Fruit fly (Drosophila melanogaster) Kc167 (cell line): ENCODE measurements around the gene fok.

Experiments
- Myc ChIP-seq: fragments of >200 bp; optimal IDR thresholded peaks from 2 replicates; lab custom pipeline; 2017; ENCODE audit warnings: missing external identifiers
- Sin3A ChIP-seq: fragments of >200 bp; optimal IDR thresholded peaks from 2 replicates; lab custom pipeline; 2018; ENCODE audit warnings: missing external identifiers
- h ChIP-seq: fragments of >200 bp; optimal IDR thresholded peaks from 3 replicates; lab custom pipeline; 2018; ENCODE audit warnings: missing external identifiers
- insv ChIP-seq: fragments of >200 bp; optimal IDR thresholded peaks from 3 replicates; lab custom pipeline; 2018; ENCODE audit warnings: missing external identifiers
- psq ChIP-seq: fragments of >200 bp; optimal IDR thresholded peaks from 2 replicates; lab custom pipeline; 2017; ENCODE audit warnings: missing external identifiers
- ttk ChIP-seq: sonication (Bioruptor generic); optimal IDR thresholded peaks from 2 replicates; lab custom pipeline; 2017; ENCODE audit warnings: missing external identifiers

Gene fok

DNA sequence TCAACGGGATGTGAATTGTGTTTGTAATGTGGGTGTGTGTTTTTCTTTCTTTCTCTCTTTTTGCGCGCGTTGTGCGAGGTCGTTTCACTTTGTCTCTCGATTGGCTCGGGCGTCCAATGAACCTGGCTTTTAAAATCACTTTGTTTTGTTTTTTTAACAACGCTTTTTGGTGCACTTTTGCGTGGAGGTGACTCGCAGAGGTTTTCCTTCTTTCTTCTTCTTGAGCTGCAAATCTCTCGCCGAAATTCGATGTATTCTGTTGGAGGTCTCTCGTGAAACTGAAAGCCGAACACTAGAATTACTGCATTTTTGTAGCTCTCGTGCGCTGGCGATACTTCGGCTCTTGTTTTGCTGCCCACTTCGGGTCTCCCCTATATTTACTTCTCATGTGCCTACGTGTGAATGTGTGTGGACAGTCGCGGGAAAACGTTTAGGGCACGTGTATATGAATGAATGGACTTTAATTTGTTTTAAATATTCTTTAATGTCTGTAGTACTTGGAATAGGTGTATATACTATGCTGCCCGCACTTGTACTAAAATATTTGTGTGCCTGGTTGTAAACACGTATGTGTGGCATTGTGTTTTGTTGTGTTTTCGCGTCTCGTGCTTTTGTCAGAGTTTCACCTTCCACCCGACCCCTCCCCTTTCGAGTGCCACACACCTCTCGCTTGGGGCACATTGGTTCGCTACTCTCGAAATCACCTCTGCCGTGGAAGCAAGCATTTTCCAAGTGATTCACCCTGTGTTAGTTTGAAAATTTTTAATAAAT, at the start of gene fok:
TSS of gene fok (minus strand) at position 286 of the 771 bp plus-strand sequence.
- no peak for TF ChIP-seq psq (lab: Kevin White, UChicago)
- no peak for TF ChIP-seq insv
- TF ChIP-seq Myc (lab: Kevin White, UChicago), result no peak
- TF ChIP-seq ttk, result no peak
- TF ChIP-seq Sin3A, result no peak
- TF ChIP-seq h (lab: Kevin White, UChicago), result no peak

- no peak for TF ChIP-seq h (lab: Kevin White, UChicago)
- TF ChIP-seq ttk, result no peak
- no peak for TF ChIP-seq Myc (lab: Kevin White, UChicago)
These were observed 36.3 kb upstream of the fok start for dm6 chr2L:20121233-20121551.

dm6 chr2L:20120388-20121232, 35.7 kb upstream of the fok start:
- TF ChIP-seq Sin3A, result no peak
- no peak for TF ChIP-seq Myc (lab: Kevin White, UChicago)
- no peak for TF ChIP-seq h (lab: Kevin White, UChicago)
- no peak for TF ChIP-seq psq (lab: Kevin White, UChicago)
- TF ChIP-seq insv, result no peak
- TF ChIP-seq ttk, result no peak

dm6 chr2L:20117752-20118151, 32.9 kb upstream of the fok start:
- TF ChIP-seq h (lab: Kevin White, UChicago), result no peak

DNA sequence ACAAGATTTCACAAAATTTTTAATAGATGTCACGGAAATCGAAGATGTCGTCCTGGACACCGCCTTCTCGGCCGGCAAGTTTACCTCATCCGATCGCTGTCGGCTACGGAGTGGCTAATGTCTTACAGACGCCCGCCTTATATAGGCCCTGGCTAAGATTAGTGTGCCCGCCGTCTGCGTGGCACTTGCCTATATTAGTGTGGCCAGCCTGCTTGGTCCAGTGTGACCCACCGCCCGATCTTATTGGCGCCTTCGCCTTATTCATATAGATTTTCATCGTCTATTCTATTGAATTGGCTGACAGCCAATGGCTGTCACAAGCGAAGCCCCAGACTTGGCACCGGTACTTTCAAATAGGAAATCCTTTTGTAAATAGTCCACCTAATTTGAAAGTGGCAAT, 31.0 kb upstream of the fok start:
- TF ChIP-seq h (lab: Kevin White, UChicago), result no peak
- TF ChIP-seq Sin3A, result no peak
- TF ChIP-seq ttk, result no peak
- no peak for TF ChIP-seq Myc (lab: Kevin White, UChicago)
- TF ChIP-seq psq (lab: Kevin White, UChicago), result no peak
- no peak for TF ChIP-seq insv

DNA sequence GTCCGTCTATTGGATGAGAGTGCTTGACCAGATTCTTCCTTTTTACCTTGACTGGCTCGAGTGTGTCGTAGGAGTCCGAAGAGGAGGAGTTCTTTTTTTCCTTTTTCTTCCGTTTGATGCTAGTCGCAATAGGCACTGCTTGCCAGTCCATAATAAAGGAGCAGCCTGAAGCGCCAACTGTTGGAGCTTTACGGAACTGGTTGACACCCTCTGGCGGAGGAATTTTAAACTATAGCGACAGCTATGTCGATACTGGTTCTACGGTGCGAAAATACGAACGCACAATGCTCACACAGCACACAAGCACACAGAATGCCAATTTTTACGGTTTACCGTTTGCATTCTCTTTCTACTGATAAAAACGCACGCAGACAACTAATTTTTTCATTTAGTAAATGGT, 21.7 kb upstream of the fok start:
- TF ChIP-seq ttk, result no peak
- TF ChIP-seq insv, result no peak
- TF ChIP-seq h (lab: Kevin White, UChicago), result no peak
- TF ChIP-seq Myc (lab: Kevin White, UChicago), result no peak
- no peak for TF ChIP-seq psq (lab: Kevin White, UChicago)
- no peak for TF ChIP-seq Sin3A

DNA sequence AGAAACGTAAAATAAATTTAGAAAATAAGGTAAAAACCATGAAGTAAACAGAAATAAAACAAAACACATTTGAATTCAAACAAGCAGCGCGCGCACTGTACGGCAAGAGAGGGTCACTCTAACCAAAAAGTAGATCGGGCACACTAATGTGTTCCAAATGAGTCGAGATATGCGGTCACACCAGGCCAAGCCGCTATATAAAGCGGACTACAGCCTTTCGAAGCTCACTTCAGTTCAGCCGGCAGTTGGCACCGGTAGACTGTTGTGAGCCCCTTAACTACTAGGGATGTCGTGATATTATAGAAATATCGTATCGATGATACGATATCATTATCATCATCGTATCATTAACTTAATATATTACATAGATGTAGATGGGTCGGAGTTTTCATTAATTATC, 19.7 kb upstream of the fok start:
- TF ChIP-seq ttk, result no peak
- no peak for TF ChIP-seq psq (lab: Kevin White, UChicago)
- no peak for TF ChIP-seq Sin3A
- no peak for TF ChIP-seq h (lab: Kevin White, UChicago)
- TF ChIP-seq Myc (lab: Kevin White, UChicago), result no peak

dm6 chr2L:20104050-20104449, 19.2 kb upstream of the fok start, which contains the start of gene CG13970:
Gene CG13970, minus strand, starts transcription at chr2L:20104150.
- TF ChIP-seq insv (no peak), Myc (lab: Kevin White, UChicago) (no peak), psq (lab: Kevin White, UChicago) (no peak), h (lab: Kevin White, UChicago) (no peak), Sin3A (no peak), ttk (no peak)

DNA sequence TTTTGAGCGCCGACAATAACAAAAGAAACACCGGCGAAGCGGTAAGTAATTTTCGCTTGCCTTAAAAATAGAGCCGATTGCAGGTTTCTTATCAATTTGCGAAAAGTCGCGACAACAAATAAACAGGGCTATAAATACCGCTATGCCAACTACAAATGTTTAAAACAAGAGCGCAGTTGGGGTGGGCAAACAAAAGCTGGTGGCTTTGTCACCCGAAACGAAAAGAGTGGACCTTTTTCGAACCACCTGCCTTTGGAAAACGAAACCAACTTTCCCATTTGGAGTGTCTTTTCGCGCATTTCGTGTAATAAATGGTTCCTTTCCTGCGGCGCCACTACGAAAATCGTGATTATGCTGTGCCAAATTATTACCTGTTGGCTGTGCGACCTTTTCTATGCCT, 13.3 kb upstream of the fok start:
- TF ChIP-seq Sin3A, result no peak
- no peak for TF ChIP-seq psq (lab: Kevin White, UChicago)
- TF ChIP-seq insv, result no peak
- no peak for TF ChIP-seq Myc (lab: Kevin White, UChicago)
- no peak for TF ChIP-seq ttk
- TF ChIP-seq h (lab: Kevin White, UChicago), result no peak

DNA sequence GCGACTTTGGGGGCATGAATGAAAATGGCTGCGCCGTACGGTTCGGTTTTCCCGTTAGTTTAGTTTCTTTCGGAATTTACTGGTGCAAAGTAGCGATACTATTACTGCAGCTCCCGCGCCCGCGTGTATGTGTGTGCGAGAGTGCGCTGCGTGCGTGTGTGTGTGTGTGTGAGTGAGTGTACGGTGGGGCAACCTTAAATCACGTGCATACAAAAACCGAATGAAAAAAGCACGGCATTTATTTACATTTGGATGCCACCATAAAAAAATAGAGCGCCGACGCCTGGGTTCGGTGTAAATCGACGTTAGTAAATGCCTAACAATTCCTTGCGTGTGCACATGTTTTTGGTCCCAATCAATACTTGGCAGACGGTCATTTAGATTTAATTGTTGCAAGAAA, 12.9 kb upstream of the fok start:
- no peak for TF ChIP-seq ttk
- no peak for TF ChIP-seq insv
- no peak for TF ChIP-seq psq (lab: Kevin White, UChicago)
- TF ChIP-seq h (lab: Kevin White, UChicago), result no peak
- no peak for TF ChIP-seq Sin3A
- no peak for TF ChIP-seq Myc (lab: Kevin White, UChicago)

- TF ChIP-seq psq (lab: Kevin White, UChicago), result no peak
- no peak for TF ChIP-seq Sin3A
- TF ChIP-seq Myc (lab: Kevin White, UChicago), result no peak
- no peak for TF ChIP-seq ttk
- TF ChIP-seq h (lab: Kevin White, UChicago), result no peak
- TF ChIP-seq insv, result no peak
These were observed 12.3 kb upstream of the fok start, which contains the start of the genes mRpS18B and Kua for dm6 chr2L:20097105-20097631. Gene mRpS18B, minus strand, starts transcription at chr2L:20097253. Gene Kua, plus strand, starts transcription at chr2L:20097581.

DNA sequence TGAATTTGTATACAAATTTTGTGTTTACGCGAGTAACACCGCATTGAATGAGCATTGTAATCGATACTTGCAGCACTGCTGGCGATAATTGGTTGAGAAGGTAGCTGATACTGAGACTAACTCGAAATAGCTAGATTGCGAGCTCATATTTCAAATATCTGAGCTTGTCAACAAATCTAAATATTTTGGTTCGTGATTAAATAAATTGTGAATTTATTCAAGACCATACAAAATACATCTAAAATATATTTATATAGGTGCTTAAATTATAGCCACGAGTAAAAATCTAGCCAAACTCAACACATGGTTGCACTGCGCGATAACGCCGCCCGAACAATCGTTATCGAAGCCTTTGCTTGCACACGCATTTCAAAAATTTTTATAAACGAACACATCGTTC, 8.9 kb upstream of the fok start, which contains the start of the genes Taf13 and nesd:
TSS of gene Taf13 (minus strand) at position 56 of the 400 bp plus-strand sequence.
TSS of gene nesd (plus strand) at position 179 of the 400 bp plus-strand sequence.
- no peak for TF ChIP-seq ttk
- TF ChIP-seq h (lab: Kevin White, UChicago), result no peak
- TF ChIP-seq psq (lab: Kevin White, UChicago), result no peak
- no peak for TF ChIP-seq Sin3A
- TF ChIP-seq insv, result no peak
- TF ChIP-seq Myc (lab: Kevin White, UChicago), result no peak
